Worm (Caenorhabditis elegans): Measurements from ENCODE around the gene T04A11.1.

T04A11.1 gene

DNA sequence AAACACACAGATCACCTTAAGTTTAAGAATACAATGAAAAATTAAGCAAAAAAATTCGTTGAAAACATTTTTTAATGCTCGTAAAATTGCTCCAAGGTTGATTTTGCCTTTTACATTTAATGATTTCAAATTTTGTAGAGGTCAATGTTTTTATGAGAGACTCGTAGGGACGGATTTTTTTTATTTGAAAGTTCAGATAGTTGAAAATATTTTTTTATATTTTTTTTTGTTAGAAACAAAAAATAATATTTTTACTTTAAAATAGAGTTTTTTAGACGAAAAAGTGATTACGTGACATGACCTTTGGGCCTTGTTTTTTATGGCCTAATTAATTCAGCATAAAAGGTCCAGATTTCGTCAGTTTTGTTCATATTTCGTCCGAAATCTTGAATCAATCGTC lies 22.1 kb downstream of the T04A11.1 start, which contains the start of gene smz-1:
TSS of gene smz-1 (plus strand) at position 301 of the 400 bp plus-strand sequence.
- no peak for TF ChIP-seq unc-62 (GFP tag; optimal IDR thresholded peaks at IDR 0.05)

DNA sequence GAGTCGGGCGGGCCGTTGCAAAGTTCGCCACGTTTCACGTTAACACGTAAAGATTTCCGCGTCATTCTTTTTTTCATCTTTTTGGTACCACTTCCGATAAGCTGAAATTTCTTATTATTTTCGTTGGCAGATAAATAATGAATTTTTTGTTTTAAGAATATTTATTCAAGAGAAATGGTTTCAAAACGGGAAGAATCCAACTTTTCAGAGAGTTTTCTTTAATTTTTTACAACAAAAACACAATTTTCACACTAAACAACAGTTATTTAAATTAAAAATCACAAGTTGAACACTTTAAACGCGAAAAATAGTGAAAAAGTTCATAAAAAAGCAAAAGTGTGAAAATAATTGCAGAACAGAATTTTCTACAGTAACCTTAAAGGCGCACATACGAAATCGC lies 22.7 kb downstream of the T04A11.1 start, which contains the start of gene spe-44:
TSS of gene spe-44 (minus strand) at position 101 of the 400 bp plus-strand sequence.
- no peak for TF ChIP-seq unc-62 (GFP tag; optimal IDR thresholded peaks at IDR 0.05)

DNA sequence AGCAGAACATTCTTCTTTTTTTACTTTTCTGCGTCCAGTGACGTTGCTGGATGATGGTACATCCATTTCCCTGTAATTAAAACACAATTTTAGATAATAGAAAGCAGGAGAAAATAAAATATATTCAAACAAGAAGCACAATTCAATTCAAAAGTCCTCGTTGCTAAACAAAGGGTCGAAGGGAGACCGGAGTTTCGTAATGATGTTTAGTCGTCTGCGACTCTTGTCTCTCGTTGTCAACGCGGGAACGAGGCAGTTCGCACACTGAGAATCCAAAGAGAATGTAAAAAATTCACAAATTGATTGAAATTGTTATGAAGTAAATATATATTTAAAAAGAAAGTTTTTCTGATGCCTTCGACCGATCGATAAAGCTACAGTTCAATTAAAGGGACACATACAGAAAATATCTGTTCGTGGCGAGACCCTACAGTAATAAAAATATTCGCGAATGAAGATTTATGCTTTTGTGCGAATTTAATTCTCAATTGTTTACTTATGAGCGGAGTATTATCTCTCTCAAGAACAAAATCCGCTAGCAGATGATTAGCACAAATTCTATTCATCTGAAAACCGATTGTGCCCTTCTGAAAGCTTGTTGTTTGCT lies 25.5 kb downstream of the T04A11.1 start, which contains the start of gene dpy-26:
TSS of gene dpy-26 (minus strand) at position 111 of the 607 bp plus-strand sequence.
- no peak for TF ChIP-seq unc-62 (GFP tag; optimal IDR thresholded peaks at IDR 0.05)

DNA sequence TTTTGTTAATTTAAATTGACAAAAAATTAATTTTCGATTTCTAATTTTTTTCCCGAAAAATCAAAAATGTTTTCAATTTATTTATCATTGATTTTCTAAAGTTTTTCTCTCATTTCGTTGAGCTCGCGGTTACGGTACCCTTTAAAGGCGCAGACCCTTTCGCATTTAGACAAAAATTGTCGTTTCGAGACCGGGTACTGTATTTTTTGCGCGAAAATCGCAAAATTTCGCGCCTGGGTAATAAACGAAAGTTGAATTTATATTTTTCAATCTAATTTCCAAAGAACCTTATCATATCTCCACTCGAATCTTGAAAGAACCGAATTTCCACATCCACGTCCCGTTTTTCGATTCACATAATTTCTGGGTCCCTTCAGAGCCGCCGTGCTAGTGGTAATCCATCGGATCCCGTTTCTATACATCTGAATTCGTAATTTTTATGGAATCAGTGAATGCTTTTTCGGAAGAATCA lies 31.3 kb downstream of the T04A11.1 start, which contains the start of gene C25G4.3:
TSS of gene C25G4.3 (minus strand) at position 422 of the 472 bp plus-strand sequence.
- no peak for TF ChIP-seq unc-62 (GFP tag; optimal IDR thresholded peaks at IDR 0.05)

DNA sequence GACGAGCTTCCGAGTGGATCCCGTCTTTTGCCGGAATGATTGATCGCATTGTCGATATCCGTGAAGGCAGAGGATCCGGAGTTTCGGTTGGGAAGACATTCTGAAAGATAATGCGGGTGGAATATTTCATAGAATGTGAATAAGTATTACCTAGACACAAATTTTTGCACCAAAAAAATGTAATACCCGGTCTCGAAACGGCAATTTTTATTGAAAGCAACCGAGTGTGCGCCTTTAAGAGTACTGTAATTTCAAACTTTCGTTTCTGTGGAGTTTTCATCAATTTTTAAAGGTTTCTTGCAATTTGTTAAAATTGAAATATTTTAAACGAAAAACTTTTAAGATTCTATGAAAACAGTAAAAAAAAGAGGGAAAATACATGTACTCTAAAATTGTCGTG lies 32.9 kb downstream of the T04A11.1 start, which contains the start of gene C25G4.2:
TSS of gene C25G4.2 (minus strand) at position 100 of the 400 bp plus-strand sequence.
- TF ChIP-seq unc-62 (GFP tag; optimal IDR thresholded peaks at IDR 0.05), result no peak

DNA sequence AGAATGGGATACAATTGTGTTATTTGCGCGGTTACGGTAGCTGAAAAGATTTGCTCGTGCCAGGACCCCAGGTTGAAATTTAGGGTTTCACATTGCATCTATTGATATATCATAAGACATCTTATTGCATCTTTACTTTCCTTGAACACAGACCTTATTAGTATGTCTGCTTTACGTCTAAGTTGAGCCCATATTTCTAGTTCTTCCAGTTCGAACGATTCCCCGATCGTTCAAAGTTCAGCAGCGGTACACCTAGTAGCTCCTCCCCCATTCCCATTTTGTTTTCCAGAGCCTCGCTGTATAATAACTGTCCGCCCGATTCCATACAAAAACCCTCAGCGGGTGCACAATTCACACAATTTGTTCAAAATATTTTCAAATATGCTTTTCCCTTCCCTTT lies 35.1 kb downstream of the T04A11.1 start, which contains the start of gene C25G4.17:
TSS of gene C25G4.17 (plus strand) at position 301 of the 400 bp plus-strand sequence.
- TF ChIP-seq unc-62 (GFP tag; optimal IDR thresholded peaks at IDR 0.05), result no peak

DNA sequence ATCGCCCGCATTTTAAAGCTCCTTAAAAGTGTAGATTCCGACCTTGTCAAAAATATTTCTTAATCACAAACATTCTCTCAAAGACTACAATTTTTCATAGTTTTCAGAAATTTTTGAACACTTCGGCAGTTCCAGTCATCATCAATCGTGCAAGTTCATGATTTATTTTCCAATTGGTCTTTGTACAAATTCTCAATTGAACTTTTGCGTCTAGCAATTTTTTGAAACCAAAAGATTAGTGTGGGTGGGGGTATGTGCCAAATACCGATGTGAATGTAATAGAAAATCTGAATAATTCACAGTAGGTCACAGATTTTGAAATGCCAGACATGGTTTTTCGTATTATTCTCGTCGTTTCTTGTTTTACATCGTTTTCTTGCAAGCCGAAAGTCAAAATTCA lies 38.5 kb downstream of the T04A11.1 start, which contains the start of gene clec-185:
TSS of gene clec-185 (plus strand) at position 301 of the 400 bp plus-strand sequence.
- TF ChIP-seq unc-62 (GFP tag; optimal IDR thresholded peaks at IDR 0.05), result no peak

DNA sequence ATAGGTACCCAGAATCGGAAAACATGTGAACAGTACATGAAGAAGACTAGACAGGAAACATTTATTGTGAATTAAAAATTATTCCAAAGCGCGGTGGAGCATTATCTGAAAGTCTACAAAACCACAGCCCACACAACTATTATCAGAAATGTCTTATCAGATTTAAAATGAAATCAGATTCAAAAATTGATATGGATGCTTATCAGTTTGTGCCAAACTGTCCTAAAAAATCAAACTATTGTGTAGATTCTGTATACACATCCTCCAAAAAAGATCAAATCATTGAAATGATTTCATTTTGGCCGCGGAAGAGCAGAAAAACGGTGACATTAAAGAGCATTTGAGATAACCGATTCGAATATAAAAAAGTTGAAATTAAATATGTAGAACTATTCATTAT lies 41.4 kb downstream of the T04A11.1 start, which contains the start of gene irg-4:
TSS of gene irg-4 (plus strand) at position 392 of the 400 bp plus-strand sequence.
- no peak for TF ChIP-seq unc-62 (GFP tag; optimal IDR thresholded peaks at IDR 0.05)

DNA sequence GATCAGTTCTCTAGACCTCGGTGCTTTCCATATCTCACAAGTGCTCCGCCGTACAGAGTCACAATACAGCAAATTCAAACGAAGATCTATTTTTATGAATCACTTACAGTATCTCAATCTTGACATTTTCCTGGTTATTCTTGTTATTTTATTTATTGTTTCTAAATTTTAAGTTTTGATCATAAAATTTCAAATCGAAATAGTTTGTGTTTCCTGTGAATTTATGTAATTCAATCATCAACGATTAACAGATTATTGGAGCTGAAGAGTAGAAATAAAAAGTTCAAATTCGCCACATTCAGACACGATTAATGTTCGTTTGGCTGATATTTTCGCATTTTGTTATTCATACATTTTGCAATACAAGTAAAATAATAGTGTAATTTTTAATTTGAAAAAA lies 44.5 kb downstream of the T04A11.1 start, which contains the start of gene clec-184:
TSS of gene clec-184 (plus strand) at position 301 of the 400 bp plus-strand sequence.
- no peak for TF ChIP-seq unc-62 (GFP tag; optimal IDR thresholded peaks at IDR 0.05)

DNA sequence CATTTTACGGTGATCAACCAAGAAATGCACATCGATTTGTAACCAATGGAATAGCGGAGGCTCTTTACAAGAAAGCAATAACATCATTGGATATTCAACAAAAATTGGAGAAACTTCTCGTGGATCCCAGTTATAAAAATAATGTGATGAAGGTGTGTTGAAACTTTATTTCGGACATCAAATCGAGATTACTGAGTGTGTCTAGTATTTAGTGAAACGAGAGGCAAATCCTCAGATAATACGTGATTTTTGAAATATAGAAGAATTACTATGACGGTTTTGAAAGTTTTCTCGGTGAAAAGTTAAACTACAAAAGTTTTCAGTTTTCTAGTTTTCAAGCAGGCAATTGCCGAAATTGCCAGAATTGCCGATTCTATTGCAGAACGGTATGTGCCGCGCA lies 45.1 kb downstream of the T04A11.1 start:
- TF ChIP-seq unc-62 (GFP tag; optimal IDR thresholded peaks at IDR 0.05), result no peak

DNA sequence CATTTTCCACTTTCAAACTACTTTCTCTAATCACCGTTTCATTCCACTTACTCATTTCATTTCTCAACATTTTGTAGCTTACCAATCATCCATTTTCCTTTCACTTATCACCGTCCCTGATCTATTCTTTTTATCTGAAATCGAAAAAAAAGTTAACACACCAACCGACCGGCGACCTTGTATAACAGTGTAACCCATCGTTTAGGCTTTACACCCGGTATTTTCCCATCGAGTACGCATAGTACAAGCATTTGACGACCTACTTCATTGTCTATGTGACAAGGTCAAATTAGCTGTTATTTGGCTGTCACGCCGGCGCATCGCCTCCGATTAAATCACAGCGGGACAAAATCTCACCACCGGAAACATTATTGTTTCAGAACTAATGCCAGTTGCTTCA lies 47.3 kb downstream of the T04A11.1 start:
- no peak for TF ChIP-seq unc-62 (GFP tag; optimal IDR thresholded peaks at IDR 0.05)

DNA sequence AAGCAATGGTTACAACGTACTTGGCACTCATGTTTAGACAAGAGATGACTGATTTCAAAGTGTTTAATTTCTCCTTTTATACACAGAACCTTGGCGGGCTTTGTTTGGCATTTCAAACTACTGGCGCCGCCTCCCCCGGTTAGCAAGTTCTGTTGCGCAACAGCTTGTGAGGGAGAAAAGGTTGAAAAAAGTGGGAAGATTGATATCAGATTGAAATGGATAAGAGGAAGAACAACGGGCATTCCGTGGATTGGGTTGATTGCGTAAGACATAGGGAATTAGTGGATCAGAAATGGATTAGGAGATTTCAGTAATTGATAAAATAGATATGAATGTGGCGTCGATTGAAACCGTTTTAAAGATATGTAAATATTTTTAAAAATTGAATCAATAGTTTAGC lies 48.4 kb downstream of the T04A11.1 start, which contains the start of gene col-130:
TSS of gene col-130 (minus strand) at position 50 of the 400 bp plus-strand sequence.
- no peak for TF ChIP-seq unc-62 (GFP tag; optimal IDR thresholded peaks at IDR 0.05)

DNA sequence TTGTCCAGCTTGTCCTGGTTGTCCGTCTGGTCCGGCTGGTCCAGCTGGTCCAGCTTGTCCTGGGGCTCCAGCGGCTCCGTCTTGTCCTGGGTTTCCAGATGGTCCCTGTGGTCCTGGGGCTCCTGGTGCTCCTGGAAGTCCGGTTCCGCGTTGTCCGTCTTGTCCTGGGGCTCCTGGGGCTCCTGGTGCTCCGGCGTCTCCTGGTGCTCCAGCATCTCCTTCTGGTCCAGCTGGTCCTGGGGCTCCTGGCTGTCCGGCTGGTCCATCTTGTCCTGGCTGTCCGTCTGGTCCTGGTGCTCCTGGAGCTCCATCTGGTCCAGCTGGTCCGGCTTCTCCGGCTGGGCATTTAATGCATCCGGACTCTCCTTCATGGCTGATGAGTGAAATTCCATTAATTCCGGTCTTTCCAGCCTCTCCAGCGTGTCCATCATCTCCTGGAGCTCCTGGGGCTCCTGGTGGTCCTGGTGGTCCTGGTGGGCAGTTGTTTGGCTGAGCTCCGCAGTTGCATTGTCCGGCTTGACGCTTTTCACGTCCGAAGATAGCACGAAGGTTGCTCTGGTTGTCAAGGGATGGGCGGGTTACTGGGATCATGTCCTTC lies 49.1 kb downstream of the T04A11.1 start:
- no peak for TF ChIP-seq unc-62 (GFP tag; optimal IDR thresholded peaks at IDR 0.05)

DNA sequence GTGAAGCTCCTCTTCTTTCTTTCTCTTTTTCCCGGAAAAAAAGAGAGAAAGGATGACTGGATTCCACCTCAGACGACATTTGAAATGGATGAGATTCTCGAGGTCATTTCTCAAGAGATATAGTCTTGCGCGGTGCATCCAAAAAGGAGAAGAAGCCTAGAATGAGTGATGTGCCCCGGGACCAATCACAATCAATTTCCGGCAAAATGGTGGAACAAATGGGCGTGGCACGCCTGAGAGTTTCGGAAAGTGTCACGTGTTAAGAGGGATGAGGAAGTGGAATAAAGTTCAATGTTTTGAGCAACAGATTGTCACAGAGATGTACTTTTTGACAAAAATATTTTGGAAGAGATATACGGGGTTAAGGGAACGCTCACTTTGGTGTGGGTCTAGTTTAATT lies 51.2 kb downstream of the T04A11.1 start:
- no peak for TF ChIP-seq unc-62 (GFP tag; optimal IDR thresholded peaks at IDR 0.05)
